Fruit fly (Drosophila melanogaster): ENCODE measurements around the gene Stip1.

DNA sequence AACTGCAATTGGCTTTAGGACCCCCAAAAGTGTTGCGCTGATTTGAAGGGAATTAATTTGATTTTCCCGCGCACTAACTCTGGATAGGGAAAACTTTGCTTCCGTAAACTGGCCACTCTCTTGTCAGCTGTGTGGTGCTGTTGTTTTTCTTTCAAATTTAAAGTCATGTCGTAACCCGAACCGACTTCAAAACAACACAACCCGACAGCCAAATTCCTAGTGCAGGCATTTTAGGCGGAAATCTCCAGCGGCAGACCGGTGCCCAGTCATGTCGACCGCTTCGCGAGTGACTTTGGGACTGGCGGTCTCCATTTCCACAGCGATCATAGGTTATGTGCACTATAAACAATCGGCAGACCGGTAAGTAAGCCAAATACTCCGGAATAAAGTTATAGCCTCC lies 2.6 kb upstream of the Stip1 start, which contains the start of gene CG11562:
- TF ChIP-seq pan (optimal IDR thresholded peaks at IDR 0.05), result no peak
- no peak for TF ChIP-seq psq (optimal IDR thresholded peaks at IDR 0.05)
- TF ChIP-seq EcR (GFP tag; optimal IDR thresholded peaks at IDR 0.05), result no peak

All from whole organism.